Fruit fly (Drosophila melanogaster): Measurements from ENCODE around the gene CG10340.

DNA sequence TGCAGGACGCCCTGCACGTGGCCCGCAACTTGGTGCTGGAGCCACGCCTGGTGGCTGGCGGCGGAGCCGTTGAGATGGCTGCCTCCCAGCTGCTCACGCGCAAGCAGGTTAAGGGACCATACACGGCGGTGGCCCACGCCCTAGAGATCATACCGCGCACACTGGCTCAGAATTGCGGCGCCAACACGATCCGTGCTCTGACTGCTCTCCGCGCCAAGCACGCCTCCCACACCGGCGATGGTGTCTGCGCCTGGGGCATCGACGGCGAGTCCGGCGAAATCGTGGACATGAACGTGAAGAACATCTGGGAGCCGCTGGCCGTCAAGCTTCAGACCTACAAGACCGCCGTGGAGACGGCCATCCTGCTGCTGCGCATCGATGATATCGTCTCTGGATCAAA is 35.1 kb upstream of the CG10340 start:
- no peak for TF ChIP-seq EcR (GFP tag; optimal IDR thresholded peaks at IDR 0.05)
- no peak for TF ChIP-seq pan (optimal IDR thresholded peaks at IDR 0.05)
- TF ChIP-seq CG8478 (optimal IDR thresholded peaks at IDR 0.05) = no peak
- TF ChIP-seq Dll (optimal IDR thresholded peaks at IDR 0.05) = no peak
- TF ChIP-seq psq (optimal IDR thresholded peaks at IDR 0.05) = no peak
